Worm (Caenorhabditis elegans) whole organism, late embryonic: ENCODE measurements around the gene Y57E12AL.1.

Experiments used
- C08G9.2 ChIP-seq: sonication (generic microtip); optimal IDR thresholded peaks from 2 replicates; lab custom pipeline; 2016; ENCODE audit warnings: mild to moderate bottlenecking, missing genetic modification characterization, moderate library complexity, missing compliant biosample characterization
- K02D7.2 ChIP-seq: sonication (generic microtip); optimal IDR thresholded peaks from 2 replicates; lab custom pipeline; 2017; ENCODE audit warnings: mild to moderate bottlenecking, missing genetic modification characterization, missing compliant biosample characterization
- K09A11.1 ChIP-seq: sonication (generic microtip); optimal IDR thresholded peaks from 2 replicates; lab custom pipeline; 2017; ENCODE audit warnings: antibody characterized with exemption, mild to moderate bottlenecking, missing genetic modification characterization, missing compliant biosample characterization; ENCODE audit not compliant: insufficient read depth
- T23F11.4 ChIP-seq: fragments of 200-800 bp; sonication (Bioruptor generic); optimal IDR thresholded peaks from 2 replicates; lab custom pipeline; 2018; ENCODE audit warnings: mild to moderate bottlenecking, missing genetic modification characterization, missing compliant biosample characterization
- Y22D7AL.16 ChIP-seq: sonication (generic microtip); optimal IDR thresholded peaks from 2 replicates; lab custom pipeline; 2016; ENCODE audit warnings: missing genetic modification characterization, missing compliant biosample characterization
- ama-1 ChIP-seq: fragments of 150-350 bp; optimal IDR thresholded peaks from 2 replicates; lab custom pipeline; 2014
- ceh-14 ChIP-seq: sonication (generic microtip); optimal IDR thresholded peaks from 2 replicates; lab custom pipeline; 2016; ENCODE audit warnings: missing genotype, missing genetic modification characterization, missing compliant biosample characterization
- ceh-18 ChIP-seq: sonication (generic microtip); optimal IDR thresholded peaks from 2 replicates; lab custom pipeline; 2016; ENCODE audit warnings: missing genetic modification characterization, missing compliant biosample characterization
- ceh-19 ChIP-seq: fragments of 200-800 bp; sonication (Bioruptor generic); optimal IDR thresholded peaks from 2 replicates; lab custom pipeline; 2018; ENCODE audit warnings: mild to moderate bottlenecking, missing genetic modification characterization, missing compliant biosample characterization
- ceh-2 ChIP-seq: sonication (generic microtip); optimal IDR thresholded peaks from 2 replicates; lab custom pipeline; 2016; ENCODE audit warnings: missing genotype, missing genetic modification characterization, missing compliant biosample characterization
- ceh-22 ChIP-seq: sonication (generic microtip); optimal IDR thresholded peaks from 2 replicates; lab custom pipeline; 2017; ENCODE audit warnings: missing biosample characterization, missing genetic modification characterization
- ceh-24 ChIP-seq: sonication (generic microtip); optimal IDR thresholded peaks from 2 replicates; lab custom pipeline; 2016; ENCODE audit warnings: mild to moderate bottlenecking, missing genetic modification characterization, missing compliant biosample characterization
- ceh-31 ChIP-seq: sonication (generic microtip); optimal IDR thresholded peaks from 2 replicates; lab custom pipeline; 2016; ENCODE audit warnings: missing genetic modification characterization, missing compliant biosample characterization
- ceh-34 ChIP-seq: sonication (generic microtip); optimal IDR thresholded peaks from 2 replicates; lab custom pipeline; 2016; ENCODE audit warnings: mild to moderate bottlenecking, missing genetic modification characterization, missing compliant biosample characterization
- ceh-45 ChIP-seq: fragments of 200-800 bp; sonication (Bioruptor generic); IDR thresholded peaks from 2 replicates; pipeline ENCODE4 v1.3.6; 2022; ENCODE audit warnings: missing genetic modification reagents, missing genetic modification characterization, missing compliant biosample characterization
- ceh-9 ChIP-seq: sonication (generic microtip); optimal IDR thresholded peaks from 2 replicates; lab custom pipeline; 2016; ENCODE audit warnings: mild to moderate bottlenecking, missing genetic modification characterization, inconsistent platforms, missing compliant biosample characterization
- dmd-4 ChIP-seq: sonication (generic microtip); optimal IDR thresholded peaks from 2 replicates; lab custom pipeline; 2016; ENCODE audit warnings: borderline replicate concordance, missing genetic modification characterization, missing compliant biosample characterization
- dve-1 ChIP-seq: sonication (generic microtip); optimal IDR thresholded peaks from 2 replicates; lab custom pipeline; 2017; ENCODE audit warnings: antibody characterized with exemption, mild to moderate bottlenecking, missing genetic modification characterization, missing compliant biosample characterization
- elt-2 ChIP-seq: sonication (generic microtip); optimal IDR thresholded peaks from 2 replicates; lab custom pipeline; 2016; ENCODE audit warnings: missing genetic modification reagents, missing genetic modification characterization, missing compliant biosample characterization
- elt-4 ChIP-seq: sonication (generic microtip); optimal IDR thresholded peaks from 2 replicates; lab custom pipeline; 2016; ENCODE audit warnings: missing genetic modification characterization, missing compliant biosample characterization
- ets-4 ChIP-seq: sonication (generic microtip); optimal IDR thresholded peaks from 2 replicates; lab custom pipeline; 2016; ENCODE audit warnings: missing genetic modification characterization, missing compliant biosample characterization
- eyg-1 ChIP-seq: sonication (generic microtip); optimal IDR thresholded peaks from 2 replicates; lab custom pipeline; 2016; ENCODE audit warnings: missing genotype, missing genetic modification characterization, missing compliant biosample characterization
- fax-1 ChIP-seq: sonication (generic microtip); optimal IDR thresholded peaks from 2 replicates; lab custom pipeline; 2016; ENCODE audit warnings: missing genotype, missing genetic modification characterization, missing compliant biosample characterization
- fkh-10 ChIP-seq: fragments of 150-350 bp; optimal IDR thresholded peaks from 2 replicates; lab custom pipeline; 2014; ENCODE audit warnings: missing biosample characterization, missing genetic modification reagents, missing genetic modification characterization
- hlh-15 ChIP-seq: sonication (generic microtip); optimal IDR thresholded peaks from 2 replicates; lab custom pipeline; 2016; ENCODE audit warnings: missing genetic modification characterization, missing compliant biosample characterization
- hlh-30 ChIP-seq: sonication (generic microtip); optimal IDR thresholded peaks from 2 replicates; lab custom pipeline; 2017; ENCODE audit warnings: antibody characterized with exemption, missing genetic modification characterization, missing compliant biosample characterization; ENCODE audit not compliant: insufficient read depth
- hlh-8 ChIP-seq: sonication (generic microtip); optimal IDR thresholded peaks from 2 replicates; lab custom pipeline; 2016; ENCODE audit warnings: missing genotype, missing genetic modification characterization, missing compliant biosample characterization
- lim-6 ChIP-seq: sonication (generic microtip); optimal IDR thresholded peaks from 2 replicates; lab custom pipeline; 2016; ENCODE audit warnings: missing genetic modification characterization, missing compliant biosample characterization
- lin-11 ChIP-seq: fragments of 200-800 bp; sonication (Bioruptor generic); optimal IDR thresholded peaks from 2 replicates; lab custom pipeline; 2018; ENCODE audit warnings: mild to moderate bottlenecking, missing genetic modification characterization, missing compliant biosample characterization
- madf-2 ChIP-seq: sonication (generic microtip); optimal IDR thresholded peaks from 2 replicates; lab custom pipeline; 2017; ENCODE audit warnings: missing genetic modification characterization, missing compliant biosample characterization
- nfya-1 ChIP-seq: sonication (generic microtip); optimal IDR thresholded peaks from 2 replicates; lab custom pipeline; 2017; ENCODE audit warnings: missing genetic modification characterization, mild to moderate bottlenecking, missing compliant biosample characterization, antibody characterized with exemption, moderate library complexity
- nhr-11 ChIP-seq: fragments of 150-350 bp; optimal IDR thresholded peaks from 2 replicates; lab custom pipeline; 2014; ENCODE audit warnings: missing biosample characterization, missing genetic modification characterization
- odd-2 ChIP-seq: sonication (generic microtip); optimal IDR thresholded peaks from 2 replicates; lab custom pipeline; 2017; ENCODE audit warnings: antibody characterized with exemption, mild to moderate bottlenecking, missing genetic modification characterization, missing compliant biosample characterization
- pag-3 ChIP-seq: sonication (generic microtip); optimal IDR thresholded peaks from 2 replicates; lab custom pipeline; 2016; ENCODE audit warnings: missing compliant biosample characterization, missing genetic modification characterization, borderline replicate concordance
- ref-2 ChIP-seq: sonication (generic microtip); optimal IDR thresholded peaks from 2 replicates; lab custom pipeline; 2016; ENCODE audit warnings: missing genetic modification characterization, missing compliant biosample characterization
- sox-2 ChIP-seq: fragments of 200-800 bp; sonication (Bioruptor generic); IDR thresholded peaks from 2 replicates; pipeline ENCODE4 v1.3.6; 2022; ENCODE audit warnings: missing genetic modification reagents, missing genetic modification characterization, missing compliant biosample characterization
- syd-9 ChIP-seq: sonication (generic microtip); optimal IDR thresholded peaks from 2 replicates; lab custom pipeline; 2016; ENCODE audit warnings: mild to moderate bottlenecking, missing genetic modification characterization, moderate library complexity, missing compliant biosample characterization
- zip-5 ChIP-seq: sonication (generic microtip); optimal IDR thresholded peaks from 2 replicates; lab custom pipeline; 2016; ENCODE audit warnings: missing genetic modification characterization, missing compliant biosample characterization
- ztf-16 ChIP-seq: sonication (generic microtip); optimal IDR thresholded peaks from 2 replicates; lab custom pipeline; 2017; ENCODE audit warnings: missing genetic modification characterization, missing compliant biosample characterization

Y57E12AL.1 gene

DNA sequence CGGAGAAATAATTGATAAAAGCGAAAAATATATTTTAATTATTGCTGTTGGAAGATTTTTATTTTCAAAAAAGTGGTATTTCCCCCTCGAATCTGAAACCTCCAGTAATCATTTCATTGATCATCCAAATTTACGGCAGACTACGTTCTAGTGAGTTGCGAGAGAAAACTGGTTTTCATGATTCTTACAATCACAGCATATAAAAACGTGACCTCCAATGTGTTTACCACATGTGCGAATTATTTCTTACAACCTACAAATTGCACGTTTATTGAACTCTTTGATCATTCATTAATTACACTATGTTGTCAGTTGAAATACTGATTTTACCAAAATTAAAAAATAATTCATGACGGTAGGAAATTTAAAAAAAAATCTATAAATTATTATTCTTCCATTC lies 28.9 kb downstream of the Y57E12AL.1 start:
- no peak for TF ChIP-seq eyg-1
- no peak for TF ChIP-seq K09A11.1 (tag; lab: Kevin White, UChicago)
- TF ChIP-seq hlh-15 (tag; lab: Kevin White, UChicago), result no peak
- no peak for TF ChIP-seq ceh-9 (tag; lab: Kevin White, UChicago)
- no peak for TF ChIP-seq ztf-16 (tag; lab: Kevin White, UChicago)
- TF ChIP-seq K02D7.2 (tag; lab: Kevin White, UChicago), result no peak
- TF ChIP-seq madf-2, result no peak
- TF ChIP-seq ceh-19 (GFP tag; lab: Kevin White, UChicago), result no peak
- no peak for TF ChIP-seq ref-2 (tag; lab: Kevin White, UChicago)
- no peak for TF ChIP-seq ceh-22 (tag; lab: Kevin White, UChicago)

ce11 chrV:7091287-7091686 lies 31.0 kb downstream of the Y57E12AL.1 start, which contains the start of gene nhr-286:
Gene nhr-286 (minus strand): TSS chrV:7091610.
- no peak for TF ChIP-seq lin-11 (tag; lab: Kevin White, UChicago)
- no peak for TF ChIP-seq Y22D7AL.16 (tag; lab: Kevin White, UChicago)
- no peak for TF ChIP-seq ceh-34
- TF ChIP-seq ceh-14 (tag; lab: Kevin White, UChicago), result no peak
- no peak for TF ChIP-seq elt-4 (tag; lab: Kevin White, UChicago)
- TF ChIP-seq lim-6, result no peak
- TF ChIP-seq T23F11.4 (GFP tag; lab: Kevin White, UChicago), result no peak
- TF ChIP-seq elt-2 (tag; lab: Kevin White, UChicago), result no peak
- TF ChIP-seq dmd-4 (tag; lab: Kevin White, UChicago), result no peak
- no peak for TF ChIP-seq hlh-30 (tag; lab: Kevin White, UChicago)
- TF ChIP-seq C08G9.2 (tag; lab: Kevin White, UChicago), result no peak
- TF ChIP-seq zip-5, result no peak
- TF ChIP-seq ceh-18 (tag; lab: Kevin White, UChicago), result no peak
- TF ChIP-seq syd-9, result no peak
- no peak for TF ChIP-seq ceh-2 (tag; lab: Kevin White, UChicago)
- TF ChIP-seq nhr-11, result no peak
- no peak for TF ChIP-seq ets-4
- TF ChIP-seq fkh-10 (GFP tag; lab: Kevin White, UChicago), result no peak
- no peak for TF ChIP-seq ceh-31 (tag; lab: Kevin White, UChicago)
- no peak for TF ChIP-seq fax-1

- TF ChIP-seq T23F11.4 (GFP tag; lab: Kevin White, UChicago) (no peak), elt-2 (tag; lab: Kevin White, UChicago) (peak; percentile 8)
Measured at ce11 chrV:7093720-7094401, 33.5 kb downstream of the Y57E12AL.1 start, which contains the start of gene nhr-135. Gene nhr-135 (minus strand): TSS chrV:7093770.

DNA sequence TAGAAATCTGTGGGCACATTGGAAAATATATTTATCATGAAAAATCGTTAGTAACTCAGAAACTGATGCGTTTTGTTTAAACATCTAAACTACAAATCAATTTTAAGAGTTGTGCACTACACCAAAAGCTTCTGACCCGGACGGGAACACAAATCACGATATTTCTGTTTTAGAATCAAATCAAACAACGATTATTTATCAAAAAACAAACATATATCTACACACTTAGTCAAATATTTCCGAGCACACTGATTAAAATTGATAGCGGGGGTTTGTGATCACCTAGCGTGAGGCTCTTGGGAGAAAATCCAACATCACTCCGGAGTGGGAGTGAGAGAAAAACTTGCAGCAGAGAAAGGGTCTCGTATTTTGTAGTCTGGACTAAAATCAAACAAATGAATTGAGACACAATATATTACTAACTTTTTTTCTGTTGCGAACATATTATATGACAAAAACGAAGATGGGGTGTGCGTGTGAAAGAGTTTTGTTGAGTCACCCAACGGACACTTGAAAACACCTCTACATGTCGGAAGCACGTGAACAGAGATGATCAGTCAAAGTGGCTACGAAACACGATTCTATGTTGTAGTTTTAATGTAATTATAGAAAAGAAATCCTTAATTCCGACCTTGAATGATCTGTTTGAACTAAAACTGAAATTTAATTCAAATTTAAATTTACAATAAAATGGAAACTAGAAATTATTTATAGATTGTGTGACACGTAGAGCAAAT lies 35.1 kb downstream of the Y57E12AL.1 start:
- no peak for TF ChIP-seq ceh-24 (tag; lab: Kevin White, UChicago)

DNA sequence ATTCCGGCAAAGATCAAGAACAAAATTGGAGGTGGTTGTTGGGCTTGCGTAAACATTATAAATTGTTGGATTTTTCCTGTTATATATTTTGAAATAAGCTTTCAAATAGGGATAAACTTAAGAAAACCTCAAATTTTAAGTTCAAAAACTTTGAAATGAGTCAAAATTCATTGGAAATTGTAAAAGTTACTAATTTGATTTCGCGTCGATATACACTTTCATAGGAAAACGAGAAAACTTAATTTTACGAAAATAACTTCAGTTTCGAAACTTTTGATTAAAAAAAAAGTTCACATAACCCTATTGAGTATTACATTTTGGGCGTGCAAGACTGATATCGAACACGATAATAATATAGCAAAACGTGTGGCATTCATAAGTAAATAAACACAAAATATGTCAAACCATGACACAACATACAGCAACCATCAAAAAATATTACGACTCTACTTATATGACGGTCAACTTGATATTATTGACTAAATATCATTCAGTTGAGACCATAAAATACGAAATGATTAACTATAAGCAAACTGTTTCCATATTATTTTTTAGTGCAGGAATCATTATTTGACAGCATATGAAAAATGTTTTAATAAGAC lies 35.9 kb downstream of the Y57E12AL.1 start:
- no peak for TF ChIP-seq fkh-10 (GFP tag; lab: Kevin White, UChicago)
- no peak for TF ChIP-seq dve-1 (tag; lab: Kevin White, UChicago)
- TF ChIP-seq pag-3 (tag; lab: Kevin White, UChicago), result no peak
- no peak for TF ChIP-seq sox-2
- TF ChIP-seq syd-9, result no peak
- no peak for TF ChIP-seq ama-1 (lab: Kevin White, UChicago)
- TF ChIP-seq odd-2 (tag; lab: Kevin White, UChicago), result no peak
- TF ChIP-seq ceh-45 (GFP tag; lab: Robert Waterston, UW), result no peak
- no peak for TF ChIP-seq nfya-1
- TF ChIP-seq hlh-8, result no peak
- no peak for TF ChIP-seq ref-2 (tag; lab: Kevin White, UChicago)
